Fruit fly (Drosophila melanogaster): ENCODE results near the gene aay.

dm6 chr3L:9398028-9398427, 25.0 kb upstream of the aay start:
- TF ChIP-seq Lpt (GFP tag; optimal IDR thresholded peaks at IDR 0.05) (no peak), Sox15 (GFP tag; optimal IDR thresholded peaks at IDR 0.05) (no peak), CG31627 (GFP tag; optimal IDR thresholded peaks at IDR 0.05) (no peak), acj6 (GFP tag; optimal IDR thresholded peaks at IDR 0.05) (no peak), spab (GFP tag; optimal IDR thresholded peaks at IDR 0.05) (no peak)

Data from whole organism, prepupa.